ENCODE assay signal across 1 fruit fly cellular context in genomic region chrX:6097578-6097977, dm6.
A peak's percentile ranks its signal among the peaks of the same experiment; 100 is the strongest.
TF ChIP-seq lines count a peak whose summit lies in the region.

No protein-coding gene starts in this region.

TF ChIP-seq in whole organism, embryonic, 481 proteins besides CTCF, POLR2A, EP300 and RAD21 (continued from another document and continues in another):
- TF ChIP-seq lab (GFP tag; optimal IDR thresholded peaks at IDR 0.05; lab: Kevin White, UChicago), result peak; percentile 92
- TF ChIP-seq Asciz (GFP tag; optimal IDR thresholded peaks at IDR 0.05; lab: Kevin White, UChicago), result peak; percentile 69
- peak; percentile 79 for TF ChIP-seq Oaz (GFP tag; IDR thresholded peaks at IDR 0.05; lab: Robert Waterston, UW)
- TF ChIP-seq sqz (GFP tag; optimal IDR thresholded peaks at IDR 0.05; lab: Kevin White, UChicago), result no peak
- peak; percentile 44 for TF ChIP-seq CG14710 (tag; optimal IDR thresholded peaks at IDR 0.05; lab: Kevin White, UChicago)
- TF ChIP-seq gcm2 (GFP tag; optimal IDR thresholded peaks at IDR 0.05; lab: Kevin White, UChicago), result peak; percentile 58
- peak; percentile 70 for TF ChIP-seq CG1647 (GFP tag; optimal IDR thresholded peaks at IDR 0.05; lab: Kevin White, UChicago)
- peak; percentile 85 for TF ChIP-seq slbo (GFP tag; IDR thresholded peaks at IDR 0.05; lab: Robert Waterston, UW)
- TF ChIP-seq CG8388 (GFP tag; optimal IDR thresholded peaks at IDR 0.05; lab: Kevin White, UChicago), result peak; percentile 64
- peak; percentile 87 for TF ChIP-seq H2.0 (GFP tag; IDR thresholded peaks at IDR 0.05; lab: Robert Waterston, UW)
- TF ChIP-seq CG3407 (GFP tag; optimal IDR thresholded peaks at IDR 0.05; lab: Kevin White, UChicago), result peak; percentile 71
- peak; percentile 39 for TF ChIP-seq lbe (GFP tag; optimal IDR thresholded peaks at IDR 0.05; lab: Kevin White, UChicago)
- TF ChIP-seq Bteb2 (GFP tag; optimal IDR thresholded peaks at IDR 0.05; lab: Kevin White, UChicago), result peak; percentile 49
- peak; percentile 82 for TF ChIP-seq HHEX (GFP tag; optimal IDR thresholded peaks at IDR 0.05; lab: Kevin White, UChicago)
- peak; percentile 76 for TF ChIP-seq CG10654 (GFP tag; optimal IDR thresholded peaks at IDR 0.05; lab: Kevin White, UChicago)
- no peak for TF ChIP-seq CG17912 (GFP tag; optimal IDR thresholded peaks at IDR 0.05; lab: Kevin White, UChicago)
- TF ChIP-seq MTF-1 (GFP tag; optimal IDR thresholded peaks at IDR 0.05; lab: Kevin White, UChicago; ENCODE audit: borderline replicate concordance), result peak; percentile 38
- peak; percentile 98 for TF ChIP-seq Ets65A (GFP tag; lab: Kevin White, UChicago)
- peak; percentile 77 for TF ChIP-seq CG1602 (GFP tag; optimal IDR thresholded peaks at IDR 0.05; lab: Kevin White, UChicago)
- TF ChIP-seq BEAF-32 (GFP tag; optimal IDR thresholded peaks at IDR 0.05; lab: Kevin White, UChicago), result no peak
- TF ChIP-seq CG15269 (tag; optimal IDR thresholded peaks at IDR 0.05; lab: Kevin White, UChicago), result peak; percentile 78
- peak; percentile 35 for TF ChIP-seq fu2 (GFP tag; optimal IDR thresholded peaks at IDR 0.05; lab: Kevin White, UChicago)
- TF ChIP-seq Sin3A (optimal IDR thresholded peaks at IDR 0.05; lab: Kevin White, UChicago), result no peak
- TF ChIP-seq CG6654 (GFP tag; optimal IDR thresholded peaks at IDR 0.05; lab: Kevin White, UChicago), result peak; percentile 44
- peak; percentile 25 for TF ChIP-seq CG15073 (GFP tag; optimal IDR thresholded peaks at IDR 0.05; lab: Kevin White, UChicago)
- TF ChIP-seq gt (GFP tag; IDR thresholded peaks at IDR 0.05; lab: Robert Waterston, UW), result peak; percentile 66; the same call in 1 of the 2 replicates
- no peak for TF ChIP-seq CG34224 (GFP tag; IDR thresholded peaks at IDR 0.05; lab: Robert Waterston, UW; ENCODE audit: partially characterized antibody)
- TF ChIP-seq ato (GFP tag; IDR thresholded peaks at IDR 0.05; lab: Robert Waterston, UW; ENCODE audit: partially characterized antibody), result no peak
- TF ChIP-seq dati (GFP tag; IDR thresholded peaks at IDR 0.05; lab: Robert Waterston, UW), result peak; percentile 72
- TF ChIP-seq chif (GFP tag; optimal IDR thresholded peaks at IDR 0.05; lab: Kevin White, UChicago), result peak; percentile 76 to 78
- peak; percentile 80 for TF ChIP-seq ssp (GFP tag; IDR thresholded peaks at IDR 0.05; lab: Robert Waterston, UW)
- peak; percentile 96 for TF ChIP-seq vvl (GFP tag; IDR thresholded peaks at IDR 0.05; lab: Robert Waterston, UW)
- TF ChIP-seq chinmo (GFP tag; IDR thresholded peaks at IDR 0.05; lab: Robert Waterston, UW; ENCODE audit: partially characterized antibody), result no peak
- TF ChIP-seq z (GFP tag; IDR thresholded peaks at IDR 0.05; lab: Robert Waterston, UW), result no peak
- no peak for TF ChIP-seq br (optimal IDR thresholded peaks at IDR 0.05; lab: Kevin White, UChicago)
- peak; percentile 92 for TF ChIP-seq CG6689 (GFP tag; IDR thresholded peaks at IDR 0.05; lab: Robert Waterston, UW)
- TF ChIP-seq CG10321 (GFP tag; IDR thresholded peaks at IDR 0.05; lab: Robert Waterston, UW), result peak; percentile 31; the same call in 1 of the 2 replicates
- no peak for TF ChIP-seq Hr78 (GFP tag; optimal IDR thresholded peaks at IDR 0.05; lab: Kevin White, UChicago)
- TF ChIP-seq Kr (GFP tag; optimal IDR thresholded peaks at IDR 0.05; lab: Kevin White, UChicago), result no peak
- TF ChIP-seq CG10959 (GFP tag; IDR thresholded peaks at IDR 0.05; lab: Robert Waterston, UW), result peak; percentile 71
- peak; percentile 80 for TF ChIP-seq pum (GFP tag; optimal IDR thresholded peaks at IDR 0.05; lab: Kevin White, UChicago)
- TF ChIP-seq ase (GFP tag; IDR thresholded peaks at IDR 0.05; lab: Robert Waterston, UW), result peak; percentile 89
- TF ChIP-seq Pdp1 (GFP tag; optimal IDR thresholded peaks at IDR 0.05; lab: Kevin White, UChicago), result peak; percentile 79 to 84
- peak; percentile 93 for TF ChIP-seq Optix (GFP tag; IDR thresholded peaks at IDR 0.05; lab: Robert Waterston, UW)
- TF ChIP-seq wek (GFP tag; optimal IDR thresholded peaks at IDR 0.05; lab: Kevin White, UChicago), result peak; percentile 39
- TF ChIP-seq CG6683 (GFP tag; optimal IDR thresholded peaks at IDR 0.05; lab: Kevin White, UChicago), result peak; percentile 64
- peak; percentile 20 for TF ChIP-seq run (tag; optimal IDR thresholded peaks at IDR 0.05; lab: Kevin White, UChicago)
- no peak for TF ChIP-seq Trl (optimal IDR thresholded peaks at IDR 0.05; lab: Kevin White, UChicago)
- TF ChIP-seq Trl (GFP tag; optimal IDR thresholded peaks at IDR 0.05; lab: Kevin White, UChicago), result peak; percentile 84
- no peak for TF ChIP-seq Elba2 (GFP tag; optimal IDR thresholded peaks at IDR 0.05; lab: Kevin White, UChicago)
- TF ChIP-seq Lpt (GFP tag; optimal IDR thresholded peaks at IDR 0.05; lab: Kevin White, UChicago), result no peak
- no peak for TF ChIP-seq Fer2 (tag; optimal IDR thresholded peaks at IDR 0.05; lab: Kevin White, UChicago)
- peak; percentile 60; the same call in 1 of the 3 replicates for TF ChIP-seq CG3726 (GFP tag; IDR thresholded peaks at IDR 0.05; lab: Robert Waterston, UW)
- TF ChIP-seq CG11723 (GFP tag; optimal IDR thresholded peaks at IDR 0.05; lab: Kevin White, UChicago), result peak; percentile 35
- TF ChIP-seq CG3281 (GFP tag; optimal IDR thresholded peaks at IDR 0.05; lab: Kevin White, UChicago), result peak; percentile 78
- peak; percentile 39; the same call in 1 of the 2 replicates for TF ChIP-seq Drgx (GFP tag; IDR thresholded peaks at IDR 0.05; lab: Robert Waterston, UW)
- TF ChIP-seq Lim3 (GFP tag; IDR thresholded peaks at IDR 0.05; lab: Robert Waterston, UW), result peak; percentile 57; the same call in 1 of the 2 replicates
- peak; percentile 84 for TF ChIP-seq Rx (GFP tag; IDR thresholded peaks at IDR 0.05; lab: Robert Waterston, UW)
- no peak for TF ChIP-seq Eip74EF (GFP tag; optimal IDR thresholded peaks at IDR 0.05; lab: Kevin White, UChicago)
- peak; percentile 86 for TF ChIP-seq CG12769 (tag; optimal IDR thresholded peaks at IDR 0.05; lab: Kevin White, UChicago)
- peak; percentile 93 for TF ChIP-seq dysf (GFP tag; IDR thresholded peaks at IDR 0.05; lab: Robert Waterston, UW)
- TF ChIP-seq CG18619 (GFP tag; optimal IDR thresholded peaks at IDR 0.05; lab: Kevin White, UChicago), result peak; percentile 66
- TF ChIP-seq so (GFP tag; IDR thresholded peaks at IDR 0.05; lab: Robert Waterston, UW), result peak; percentile 87
- TF ChIP-seq CG32532 (GFP tag; IDR thresholded peaks at IDR 0.05; lab: Robert Waterston, UW), result peak; percentile 88
- peak; percentile 46 for TF ChIP-seq Hand (GFP tag; optimal IDR thresholded peaks at IDR 0.05; lab: Kevin White, UChicago)
- no peak for TF ChIP-seq CG4328 (GFP tag; optimal IDR thresholded peaks at IDR 0.05; lab: Kevin White, UChicago)
- TF ChIP-seq nmo (GFP tag; optimal IDR thresholded peaks at IDR 0.05; lab: Kevin White, UChicago), result peak; percentile 86
- TF ChIP-seq dan (GFP tag; IDR thresholded peaks at IDR 0.05; lab: Robert Waterston, UW), result peak; percentile 38; the same call in 1 of the 2 replicates
- peak; percentile 70 for TF ChIP-seq Max (GFP tag; optimal IDR thresholded peaks at IDR 0.05; lab: Kevin White, UChicago)
- no peak for TF ChIP-seq YL-1 (GFP tag; optimal IDR thresholded peaks at IDR 0.05; lab: Kevin White, UChicago)
- no peak for TF ChIP-seq usp (GFP tag; optimal IDR thresholded peaks at IDR 0.05; lab: Kevin White, UChicago)
- no peak for TF ChIP-seq CG10431 (GFP tag; optimal IDR thresholded peaks at IDR 0.05; lab: Kevin White, UChicago)
- TF ChIP-seq insv (GFP tag; optimal IDR thresholded peaks at IDR 0.05; lab: Kevin White, UChicago), result no peak
- TF ChIP-seq Fer3 (tag; optimal IDR thresholded peaks at IDR 0.05; lab: Kevin White, UChicago), result peak; percentile 76
- TF ChIP-seq CG8281 (tag; optimal IDR thresholded peaks at IDR 0.05; lab: Kevin White, UChicago), result peak; percentile 45
- peak; percentile 82 for TF ChIP-seq CG2712 (tag; optimal IDR thresholded peaks at IDR 0.05; lab: Kevin White, UChicago)
- no peak for TF ChIP-seq CG10543 (GFP tag; optimal IDR thresholded peaks at IDR 0.05; lab: Kevin White, UChicago)
- TF ChIP-seq ap (GFP tag; IDR thresholded peaks at IDR 0.05; lab: Robert Waterston, UW), result peak; percentile 76
- peak; percentile 87 for TF ChIP-seq esg (GFP tag; conservative IDR thresholded peaks at IDR 0.05; lab: Robert Waterston, UW)
- peak; percentile 67 for TF ChIP-seq CG15514 (GFP tag; optimal IDR thresholded peaks at IDR 0.05; lab: Kevin White, UChicago)
- TF ChIP-seq cg (GFP tag; optimal IDR thresholded peaks at IDR 0.05; lab: Kevin White, UChicago), result no peak
- TF ChIP-seq Dbx (GFP tag; IDR thresholded peaks at IDR 0.05; lab: Robert Waterston, UW), result peak; percentile 83
- peak; percentile 88 for TF ChIP-seq dmrt99B (tag; optimal IDR thresholded peaks at IDR 0.05; lab: Kevin White, UChicago)
- TF ChIP-seq CG17802 (tag; optimal IDR thresholded peaks at IDR 0.05; lab: Kevin White, UChicago), result peak; percentile 60
- TF ChIP-seq chm (GFP tag; IDR thresholded peaks at IDR 0.05; lab: Robert Waterston, UW), result peak; percentile 88
- peak; percentile 63 for TF ChIP-seq NK7.1 (GFP tag; optimal IDR thresholded peaks at IDR 0.05; lab: Kevin White, UChicago)
- TF ChIP-seq CG15601 (tag; optimal IDR thresholded peaks at IDR 0.05; lab: Kevin White, UChicago), result peak; percentile 41
- TF ChIP-seq fd96Cb (tag; optimal IDR thresholded peaks at IDR 0.05; lab: Kevin White, UChicago), result peak; percentile 79
- peak; percentile 51 for TF ChIP-seq nerfin-1 (tag; optimal IDR thresholded peaks at IDR 0.05; lab: Kevin White, UChicago)
- TF ChIP-seq tap (tag; optimal IDR thresholded peaks at IDR 0.05; lab: Kevin White, UChicago), result peak; percentile 65
- peak; percentile 58 for TF ChIP-seq CG10267 (tag; optimal IDR thresholded peaks at IDR 0.05; lab: Kevin White, UChicago)
- peak; percentile 87 for TF ChIP-seq Awh (GFP tag; IDR thresholded peaks at IDR 0.05; lab: Robert Waterston, UW)
- TF ChIP-seq CG9609 (GFP tag; optimal IDR thresholded peaks at IDR 0.05; lab: Kevin White, UChicago), result peak; percentile 79
- peak; percentile 62 for TF ChIP-seq zen (tag; optimal IDR thresholded peaks at IDR 0.05; lab: Kevin White, UChicago)
- peak; percentile 72 for TF ChIP-seq ewg (GFP tag; optimal IDR thresholded peaks at IDR 0.05; lab: Kevin White, UChicago)
- peak; percentile 70 for TF ChIP-seq Dad (GFP tag; optimal IDR thresholded peaks at IDR 0.05; lab: Kevin White, UChicago)
- TF ChIP-seq knrl (GFP tag; IDR thresholded peaks at IDR 0.05; lab: Robert Waterston, UW; ENCODE audit: partially characterized antibody), result 0 out of 3 replicates have a peak, but pooled peaks have one; percentile 37
- TF ChIP-seq corto (GFP tag; optimal IDR thresholded peaks at IDR 0.05; lab: Kevin White, UChicago), result peak; percentile 11
- TF ChIP-seq CG5180 (GFP tag; optimal IDR thresholded peaks at IDR 0.05; lab: Kevin White, UChicago), result peak; percentile 51
- TF ChIP-seq bowl (GFP tag; IDR thresholded peaks at IDR 0.05; lab: Robert Waterston, UW), result peak; percentile 73
- peak; percentile 70 for TF ChIP-seq Camta (GFP tag; optimal IDR thresholded peaks at IDR 0.05; lab: Kevin White, UChicago)
- peak; percentile 84 for TF ChIP-seq CG16779 (GFP tag; IDR thresholded peaks at IDR 0.05; lab: Robert Waterston, UW)
- peak; percentile 83 for TF ChIP-seq Meics (GFP tag; optimal IDR thresholded peaks at IDR 0.05; lab: Kevin White, UChicago)
- TF ChIP-seq CG7928 (GFP tag; optimal IDR thresholded peaks at IDR 0.05; lab: Kevin White, UChicago), result no peak
- peak; percentile 65 for TF ChIP-seq CG12659 (GFP tag; optimal IDR thresholded peaks at IDR 0.05; lab: Kevin White, UChicago)
- TF ChIP-seq CG17361 (GFP tag; IDR thresholded peaks at IDR 0.05; lab: Robert Waterston, UW), result peak; percentile 83
- TF ChIP-seq ash1 (GFP tag; optimal IDR thresholded peaks at IDR 0.05; lab: Kevin White, UChicago), result no peak
- peak; percentile 76 for TF ChIP-seq ro (GFP tag; IDR thresholded peaks at IDR 0.05; lab: Robert Waterston, UW)
- TF ChIP-seq CG3995 (GFP tag; optimal IDR thresholded peaks at IDR 0.05; lab: Kevin White, UChicago), result no peak
- TF ChIP-seq CG9817 (tag; optimal IDR thresholded peaks at IDR 0.05; lab: Kevin White, UChicago), result peak; percentile 51
- TF ChIP-seq Hsf (GFP tag; optimal IDR thresholded peaks at IDR 0.05; lab: Kevin White, UChicago), result peak; percentile 78
- TF ChIP-seq CG11085 (GFP tag; IDR thresholded peaks at IDR 0.05; lab: Robert Waterston, UW), result peak; percentile 59
- TF ChIP-seq toy (GFP tag; IDR thresholded peaks at IDR 0.05; lab: Robert Waterston, UW), result peak; percentile 44; the same call in 1 of the 2 replicates
- no peak for TF ChIP-seq CG3838 (GFP tag; optimal IDR thresholded peaks at IDR 0.05; lab: Kevin White, UChicago)
- TF ChIP-seq Dip2 (GFP tag; IDR thresholded peaks at IDR 0.05; lab: Robert Waterston, UW), result no peak
- TF ChIP-seq CG14860 (GFP tag; IDR thresholded peaks at IDR 0.05; lab: Robert Waterston, UW; ENCODE audit: partially characterized antibody), result 0 out of 3 replicates have a peak, but pooled peaks have one; percentile 28
- peak; percentile 76 for TF ChIP-seq wdn (GFP tag; IDR thresholded peaks at IDR 0.05; lab: Robert Waterston, UW)
- TF ChIP-seq unc-4 (GFP tag; IDR thresholded peaks at IDR 0.05; lab: Robert Waterston, UW; ENCODE audit: partially characterized antibody), result no peak
- no peak for TF ChIP-seq cas (GFP tag; IDR thresholded peaks at IDR 0.05; lab: Robert Waterston, UW)
- TF ChIP-seq ab (GFP tag; optimal IDR thresholded peaks at IDR 0.05; lab: Kevin White, UChicago), result peak; percentile 43
- TF ChIP-seq Hey (tag; optimal IDR thresholded peaks at IDR 0.05; lab: Kevin White, UChicago), result no peak
- TF ChIP-seq CG2889 (GFP tag; IDR thresholded peaks at IDR 0.05; lab: Robert Waterston, UW), result peak; percentile 87
- TF ChIP-seq ftz-f1 (GFP tag; optimal IDR thresholded peaks at IDR 0.05; lab: Kevin White, UChicago), result no peak
- no peak for TF ChIP-seq mirr (GFP tag; optimal IDR thresholded peaks at IDR 0.05; lab: Kevin White, UChicago)
- peak; percentile 85 for TF ChIP-seq gem (tag; optimal IDR thresholded peaks at IDR 0.05; lab: Kevin White, UChicago)
- TF ChIP-seq Nf-YA (GFP tag; IDR thresholded peaks at IDR 0.05; lab: Robert Waterston, UW), result peak; percentile 89
- no peak for TF ChIP-seq CG33557 (GFP tag; optimal IDR thresholded peaks at IDR 0.05; lab: Kevin White, UChicago)
- no peak for TF ChIP-seq zen2 (GFP tag; IDR thresholded peaks at IDR 0.05; lab: Robert Waterston, UW; ENCODE audit: partially characterized antibody)
- TF ChIP-seq vfl (GFP tag; optimal IDR thresholded peaks at IDR 0.05; lab: Kevin White, UChicago), result peak; percentile 37
- no peak for TF ChIP-seq pros (GFP tag; optimal IDR thresholded peaks at IDR 0.05; lab: Kevin White, UChicago)
- TF ChIP-seq kni (GFP tag; optimal IDR thresholded peaks at IDR 0.05; lab: Kevin White, UChicago), result no peak
- TF ChIP-seq unpg (GFP tag; optimal IDR thresholded peaks at IDR 0.05; lab: Kevin White, UChicago), result peak; percentile 81
